1 fruit fly cellular context compared by ENCODE assay signal in the genomic region with DNA sequence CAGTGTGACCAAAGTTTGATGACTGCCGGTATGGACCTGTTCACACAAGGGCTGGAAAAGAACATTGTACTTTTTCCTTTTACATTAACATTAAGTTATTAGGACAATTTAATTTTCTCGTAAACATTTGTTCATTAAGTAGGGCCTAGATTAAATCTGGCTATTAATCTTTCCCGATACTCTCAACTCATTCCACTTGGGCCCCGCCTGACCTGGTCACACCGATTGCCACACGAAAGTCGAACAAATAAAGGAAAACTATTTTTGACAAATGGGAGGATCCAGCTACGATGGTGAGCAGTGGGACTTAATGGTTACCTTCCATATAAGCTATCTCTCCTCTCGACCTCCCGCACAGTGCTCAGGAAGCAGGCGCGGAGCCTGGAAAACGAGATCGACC.
TF ChIP-seq lines count a peak whose summit lies in the region.

A gene (minus strand): TSS at position 28 of the 400 bp plus-strand sequence.
A gene (plus strand): TSS at position 214 of the 400 bp plus-strand sequence.

TF ChIP-seq in whole organism, embryonic, 481 proteins besides CTCF, POLR2A, EP300 and RAD21 (continued from another document and continues in another):
- no peak for TF ChIP-seq CG2199 (GFP tag; IDR thresholded peaks at IDR 0.05; lab: Robert Waterston, UW)
- no peak for TF ChIP-seq CG13296 (GFP tag; optimal IDR thresholded peaks at IDR 0.05; lab: Kevin White, UChicago)
- no peak for TF ChIP-seq CG1024 (GFP tag; IDR thresholded peaks at IDR 0.05; lab: Robert Waterston, UW)
- no peak for TF ChIP-seq ttk (GFP tag; IDR thresholded peaks at IDR 0.05; lab: Robert Waterston, UW)
- TF ChIP-seq CG15696 (tag; optimal IDR thresholded peaks at IDR 0.05; lab: Kevin White, UChicago), result no peak
- no peak for TF ChIP-seq MTF-1 (GFP tag; optimal IDR thresholded peaks at IDR 0.05; lab: Kevin White, UChicago; ENCODE audit: borderline replicate concordance)
- TF ChIP-seq CG17328 (GFP tag; IDR thresholded peaks at IDR 0.05; lab: Robert Waterston, UW), result 0 out of 2 replicates have a peak, but pooled peaks have one; percentile 25
- no peak for TF ChIP-seq CG7556 (GFP tag; optimal IDR thresholded peaks at IDR 0.05; lab: Kevin White, UChicago)
- no peak for TF ChIP-seq CG11723 (GFP tag; optimal IDR thresholded peaks at IDR 0.05; lab: Kevin White, UChicago)
- TF ChIP-seq D (optimal IDR thresholded peaks at IDR 0.05; lab: Kevin White, UChicago), result no peak
- no peak for TF ChIP-seq D (GFP tag; optimal IDR thresholded peaks at IDR 0.05; lab: Kevin White, UChicago)
- no peak for TF ChIP-seq ac (GFP tag; optimal IDR thresholded peaks at IDR 0.05; lab: Kevin White, UChicago)
- TF ChIP-seq CG13894 (tag; optimal IDR thresholded peaks at IDR 0.05; lab: Kevin White, UChicago), result no peak
- TF ChIP-seq dm (GFP tag; optimal IDR thresholded peaks at IDR 0.05; lab: Kevin White, UChicago), result peak; percentile 25
- peak; percentile 75 for TF ChIP-seq stwl (tag; optimal IDR thresholded peaks at IDR 0.05; lab: Kevin White, UChicago)
- no peak for TF ChIP-seq crc (GFP tag; optimal IDR thresholded peaks at IDR 0.05; lab: Kevin White, UChicago)
- no peak for TF ChIP-seq E2f1 (GFP tag; IDR thresholded peaks at IDR 0.05; lab: Robert Waterston, UW)
- no peak for TF ChIP-seq lbe (GFP tag; optimal IDR thresholded peaks at IDR 0.05; lab: Kevin White, UChicago)
- TF ChIP-seq Mrtf (GFP tag; IDR thresholded peaks at IDR 0.05; lab: Robert Waterston, UW), result no peak
- TF ChIP-seq CG9817 (tag; optimal IDR thresholded peaks at IDR 0.05; lab: Kevin White, UChicago), result no peak
- no peak for TF ChIP-seq Rx (GFP tag; IDR thresholded peaks at IDR 0.05; lab: Robert Waterston, UW)
- TF ChIP-seq Lim3 (GFP tag; IDR thresholded peaks at IDR 0.05; lab: Robert Waterston, UW), result no peak
- TF ChIP-seq CG13287 (GFP tag; IDR thresholded peaks at IDR 0.05; lab: Robert Waterston, UW; ENCODE audit: partially characterized antibody), result peak; percentile 73
- TF ChIP-seq CG10654 (GFP tag; optimal IDR thresholded peaks at IDR 0.05; lab: Kevin White, UChicago), result no peak
- no peak for TF ChIP-seq pb (GFP tag; optimal IDR thresholded peaks at IDR 0.05; lab: Kevin White, UChicago)
- TF ChIP-seq Abd-B (GFP tag; optimal IDR thresholded peaks at IDR 0.05; lab: Kevin White, UChicago), result no peak
- no peak for TF ChIP-seq zfh2 (GFP tag; optimal IDR thresholded peaks at IDR 0.05; lab: Kevin White, UChicago)
- no peak for TF ChIP-seq cato (GFP tag; optimal IDR thresholded peaks at IDR 0.05; lab: Kevin White, UChicago; ENCODE audit: borderline replicate concordance)
- no peak for TF ChIP-seq sqz (GFP tag; optimal IDR thresholded peaks at IDR 0.05; lab: Kevin White, UChicago)
- TF ChIP-seq disco-r (GFP tag; optimal IDR thresholded peaks at IDR 0.05; lab: Kevin White, UChicago), result no peak
- TF ChIP-seq CG1529 (GFP tag; optimal IDR thresholded peaks at IDR 0.05; lab: Kevin White, UChicago), result no peak
- peak; percentile 7 for TF ChIP-seq CG10979 (tag; optimal IDR thresholded peaks at IDR 0.05; lab: Kevin White, UChicago)
- TF ChIP-seq tap (tag; optimal IDR thresholded peaks at IDR 0.05; lab: Kevin White, UChicago), result no peak
- no peak for TF ChIP-seq CG4360 (GFP tag; IDR thresholded peaks at IDR 0.05; lab: Robert Waterston, UW)
- peak; percentile 69 for TF ChIP-seq nmo (GFP tag; optimal IDR thresholded peaks at IDR 0.05; lab: Kevin White, UChicago)
- no peak for TF ChIP-seq Aef1 (GFP tag; IDR thresholded peaks at IDR 0.05; lab: Robert Waterston, UW)
- no peak for TF ChIP-seq oc (tag; optimal IDR thresholded peaks at IDR 0.05; lab: Kevin White, UChicago)
- peak; percentile 53 for TF ChIP-seq phol (tag; optimal IDR thresholded peaks at IDR 0.05; lab: Kevin White, UChicago)
- no peak for TF ChIP-seq mam (GFP tag; optimal IDR thresholded peaks at IDR 0.05; lab: Kevin White, UChicago)
- no peak for TF ChIP-seq tgo (GFP tag; IDR thresholded peaks at IDR 0.05; lab: Robert Waterston, UW)
- TF ChIP-seq CG8388 (GFP tag; optimal IDR thresholded peaks at IDR 0.05; lab: Kevin White, UChicago), result peak; percentile 25
- TF ChIP-seq vvl (GFP tag; IDR thresholded peaks at IDR 0.05; lab: Robert Waterston, UW), result no peak
- 0 out of 3 replicates have a peak, but pooled peaks have one; percentile 40 for TF ChIP-seq zfh1 (GFP tag; IDR thresholded peaks at IDR 0.05; lab: Robert Waterston, UW)
- TF ChIP-seq ATbp (GFP tag; optimal IDR thresholded peaks at IDR 0.05; lab: Kevin White, UChicago), result no peak
- TF ChIP-seq Dll (GFP tag; IDR thresholded peaks at IDR 0.05; lab: Robert Waterston, UW; ENCODE audit: partially characterized antibody), result peak; percentile 60; the same call in 1 of the 4 replicates
- TF ChIP-seq CHES-1-like (GFP tag; optimal IDR thresholded peaks at IDR 0.05; lab: Kevin White, UChicago), result peak; percentile 61
- TF ChIP-seq Nf-YA (GFP tag; IDR thresholded peaks at IDR 0.05; lab: Robert Waterston, UW), result no peak
- TF ChIP-seq CG9797 (GFP tag; optimal IDR thresholded peaks at IDR 0.05; lab: Kevin White, UChicago), result peak; percentile 85
- no peak for TF ChIP-seq sim (GFP tag; IDR thresholded peaks at IDR 0.05; lab: Robert Waterston, UW)
- TF ChIP-seq CG8089 (GFP tag; optimal IDR thresholded peaks at IDR 0.05; lab: Kevin White, UChicago), result no peak
- TF ChIP-seq Drgx (GFP tag; IDR thresholded peaks at IDR 0.05; lab: Robert Waterston, UW), result no peak
- TF ChIP-seq tin (GFP tag; optimal IDR thresholded peaks at IDR 0.05; lab: Kevin White, UChicago), result no peak
- no peak for TF ChIP-seq ato (GFP tag; IDR thresholded peaks at IDR 0.05; lab: Robert Waterston, UW; ENCODE audit: partially characterized antibody)
- TF ChIP-seq fu2 (GFP tag; optimal IDR thresholded peaks at IDR 0.05; lab: Kevin White, UChicago), result no peak
- TF ChIP-seq PHDP (tag; optimal IDR thresholded peaks at IDR 0.05; lab: Kevin White, UChicago), result peak; percentile 21
- no peak for TF ChIP-seq CG8290 (GFP tag; optimal IDR thresholded peaks at IDR 0.05; lab: Kevin White, UChicago)
- TF ChIP-seq CG8290 (tag; optimal IDR thresholded peaks at IDR 0.05; lab: Kevin White, UChicago), result no peak
- TF ChIP-seq CG12236 (GFP tag; optimal IDR thresholded peaks at IDR 0.05; lab: Kevin White, UChicago), result no peak
- peak; percentile 83 for TF ChIP-seq CG1603 (tag; optimal IDR thresholded peaks at IDR 0.05; lab: Kevin White, UChicago)
- TF ChIP-seq vnd (GFP tag; IDR thresholded peaks at IDR 0.05; lab: Robert Waterston, UW; ENCODE audit: partially characterized antibody), result no peak
- TF ChIP-seq Asciz (GFP tag; optimal IDR thresholded peaks at IDR 0.05; lab: Kevin White, UChicago), result no peak
- no peak for TF ChIP-seq CG43689 (GFP tag; IDR thresholded peaks at IDR 0.05; lab: Robert Waterston, UW)
- peak; percentile 47 for TF ChIP-seq CG12769 (tag; optimal IDR thresholded peaks at IDR 0.05; lab: Kevin White, UChicago)
- TF ChIP-seq CG10462 (GFP tag; optimal IDR thresholded peaks at IDR 0.05; lab: Kevin White, UChicago), result no peak
- no peak for TF ChIP-seq Hey (tag; optimal IDR thresholded peaks at IDR 0.05; lab: Kevin White, UChicago)
- TF ChIP-seq yki (optimal IDR thresholded peaks at IDR 0.05; lab: Kevin White, UChicago), result no peak
- no peak for TF ChIP-seq CG1792 (GFP tag; optimal IDR thresholded peaks at IDR 0.05; lab: Kevin White, UChicago)
- TF ChIP-seq CG17385 (GFP tag; optimal IDR thresholded peaks at IDR 0.05; lab: Kevin White, UChicago), result peak; percentile 16
- no peak for TF ChIP-seq Max (GFP tag; optimal IDR thresholded peaks at IDR 0.05; lab: Kevin White, UChicago)
- TF ChIP-seq CG10959 (GFP tag; IDR thresholded peaks at IDR 0.05; lab: Robert Waterston, UW), result no peak
- TF ChIP-seq CG6175 (GFP tag; IDR thresholded peaks at IDR 0.05; lab: Robert Waterston, UW), result no peak
- TF ChIP-seq CG8359 (GFP tag; optimal IDR thresholded peaks at IDR 0.05; lab: Kevin White, UChicago; ENCODE audit: borderline replicate concordance), result no peak
- TF ChIP-seq Hr3 (GFP tag; optimal IDR thresholded peaks at IDR 0.05; lab: Kevin White, UChicago), result no peak
- no peak for TF ChIP-seq ab (GFP tag; optimal IDR thresholded peaks at IDR 0.05; lab: Kevin White, UChicago)
- no peak for TF ChIP-seq CG3995 (GFP tag; optimal IDR thresholded peaks at IDR 0.05; lab: Kevin White, UChicago)
- TF ChIP-seq Ptx1 (GFP tag; IDR thresholded peaks at IDR 0.05; lab: Robert Waterston, UW), result no peak
- TF ChIP-seq cg (GFP tag; optimal IDR thresholded peaks at IDR 0.05; lab: Kevin White, UChicago), result no peak
- peak; percentile 62 for TF ChIP-seq CG3847 (GFP tag; IDR thresholded peaks at IDR 0.05; lab: Robert Waterston, UW)
- TF ChIP-seq ranshi (GFP tag; IDR thresholded peaks at IDR 0.05; lab: Robert Waterston, UW), result peak; percentile 41; the same call in 1 of the 2 replicates
- no peak for TF ChIP-seq CG11696 (GFP tag; IDR thresholded peaks at IDR 0.05; lab: Robert Waterston, UW)
- no peak for TF ChIP-seq H15 (GFP tag; IDR thresholded peaks at IDR 0.05; lab: Robert Waterston, UW)
- peak; percentile 91 for TF ChIP-seq gfzf (GFP tag; optimal IDR thresholded peaks at IDR 0.05; lab: Kevin White, UChicago)
- no peak for TF ChIP-seq Kr (GFP tag; optimal IDR thresholded peaks at IDR 0.05; lab: Kevin White, UChicago)
- no peak for TF ChIP-seq kni (GFP tag; optimal IDR thresholded peaks at IDR 0.05; lab: Kevin White, UChicago)
- TF ChIP-seq Mad (GFP tag; optimal IDR thresholded peaks at IDR 0.05; lab: Kevin White, UChicago), result no peak
- TF ChIP-seq h (optimal IDR thresholded peaks at IDR 0.05; lab: Kevin White, UChicago), result no peak
- no peak for TF ChIP-seq repo (GFP tag; optimal IDR thresholded peaks at IDR 0.05; lab: Kevin White, UChicago)
- TF ChIP-seq CG6683 (GFP tag; optimal IDR thresholded peaks at IDR 0.05; lab: Kevin White, UChicago), result no peak
- no peak for TF ChIP-seq NK7.1 (GFP tag; optimal IDR thresholded peaks at IDR 0.05; lab: Kevin White, UChicago)
- no peak for TF ChIP-seq CG11560 (tag; IDR thresholded peaks at IDR 0.05; lab: Robert Waterston, UW)
- no peak for TF ChIP-seq danr (GFP tag; IDR thresholded peaks at IDR 0.05; lab: Robert Waterston, UW)
- TF ChIP-seq CG16813 (GFP tag; IDR thresholded peaks at IDR 0.05; lab: Robert Waterston, UW; ENCODE audit: partially characterized antibody), result peak; percentile 50
- TF ChIP-seq maf-S (GFP tag; optimal IDR thresholded peaks at IDR 0.05; lab: Kevin White, UChicago), result no peak
- TF ChIP-seq fd64A (GFP tag; optimal IDR thresholded peaks at IDR 0.05; lab: Kevin White, UChicago), result no peak
- peak; percentile 35 for TF ChIP-seq CG17829 (tag; optimal IDR thresholded peaks at IDR 0.05; lab: Kevin White, UChicago)
- TF ChIP-seq Sin3A (optimal IDR thresholded peaks at IDR 0.05; lab: Kevin White, UChicago), result peak; percentile 90
- TF ChIP-seq pfk (GFP tag; optimal IDR thresholded peaks at IDR 0.05; lab: Kevin White, UChicago), result no peak
- TF ChIP-seq rib (GFP tag; IDR thresholded peaks at IDR 0.05; lab: Robert Waterston, UW), result no peak
- no peak for TF ChIP-seq z (GFP tag; IDR thresholded peaks at IDR 0.05; lab: Robert Waterston, UW)
- TF ChIP-seq pan (optimal IDR thresholded peaks at IDR 0.05; lab: Kevin White, UChicago), result no peak
- TF ChIP-seq pan (GFP tag; optimal IDR thresholded peaks at IDR 0.05 in 1 of 2, IDR thresholded peaks at IDR 0.05 in 1 of 2), result no peak
- no peak for TF ChIP-seq chm (GFP tag; IDR thresholded peaks at IDR 0.05; lab: Robert Waterston, UW)
- no peak for TF ChIP-seq Ssrp (tag; optimal IDR thresholded peaks at IDR 0.05; lab: Kevin White, UChicago)
- TF ChIP-seq ftz-f1 (GFP tag; optimal IDR thresholded peaks at IDR 0.05; lab: Kevin White, UChicago), result no peak
- no peak for TF ChIP-seq CG4707 (GFP tag; optimal IDR thresholded peaks at IDR 0.05; lab: Kevin White, UChicago)
- no peak for TF ChIP-seq org-1 (GFP tag; optimal IDR thresholded peaks at IDR 0.05; lab: Kevin White, UChicago)
- no peak for TF ChIP-seq prd (optimal IDR thresholded peaks at IDR 0.05; lab: Kevin White, UChicago)
- peak; percentile 25; the same call in 1 of the 3 replicates for TF ChIP-seq prd (GFP tag; IDR thresholded peaks at IDR 0.05; lab: Robert Waterston, UW)
- no peak for TF ChIP-seq D19A (tag; optimal IDR thresholded peaks at IDR 0.05; lab: Kevin White, UChicago)
- no peak for TF ChIP-seq Oaz (GFP tag; IDR thresholded peaks at IDR 0.05; lab: Robert Waterston, UW)
- no peak for TF ChIP-seq luna (GFP tag; optimal IDR thresholded peaks at IDR 0.05; lab: Kevin White, UChicago)
- TF ChIP-seq Scr (GFP tag; IDR thresholded peaks at IDR 0.05; lab: Robert Waterston, UW; ENCODE audit: partially characterized antibody), result peak; percentile 60
- no peak for TF ChIP-seq dpn (GFP tag; optimal IDR thresholded peaks at IDR 0.05; lab: Kevin White, UChicago)
- TF ChIP-seq CG9727 (GFP tag; optimal IDR thresholded peaks at IDR 0.05; lab: Kevin White, UChicago), result no peak
- no peak for TF ChIP-seq tup (GFP tag; optimal IDR thresholded peaks at IDR 0.05; lab: Kevin White, UChicago)
- no peak for TF ChIP-seq bcd (GFP tag; optimal IDR thresholded peaks at IDR 0.05; lab: Kevin White, UChicago)
- peak; percentile 42; the same call in 1 of the 3 replicates for TF ChIP-seq CG17361 (GFP tag; IDR thresholded peaks at IDR 0.05; lab: Robert Waterston, UW)
- no peak for TF ChIP-seq Hmr (GFP tag; optimal IDR thresholded peaks at IDR 0.05; lab: Kevin White, UChicago)
- no peak for TF ChIP-seq CG17568 (GFP tag; optimal IDR thresholded peaks at IDR 0.05; lab: Kevin White, UChicago)
- peak in 1 of 2 experiments; percentile 74 for TF ChIP-seq tll (GFP tag; optimal IDR thresholded peaks at IDR 0.05; lab: Kevin White, UChicago)
- no peak for TF ChIP-seq fd3F (GFP tag; optimal IDR thresholded peaks at IDR 0.05; lab: Kevin White, UChicago)
- peak; percentile 43 for TF ChIP-seq CG17186 (GFP tag; optimal IDR thresholded peaks at IDR 0.05; lab: Kevin White, UChicago)
- TF ChIP-seq CG4854 (GFP tag; optimal IDR thresholded peaks at IDR 0.05; lab: Kevin White, UChicago), result no peak
- TF ChIP-seq lmd (GFP tag; IDR thresholded peaks at IDR 0.05; lab: Robert Waterston, UW), result no peak
- TF ChIP-seq HHEX (GFP tag; optimal IDR thresholded peaks at IDR 0.05; lab: Kevin White, UChicago), result no peak
- 0 out of 2 replicates have a peak, but pooled peaks have one; percentile 33 for TF ChIP-seq CG14014 (GFP tag; IDR thresholded peaks at IDR 0.05; lab: Robert Waterston, UW)
- TF ChIP-seq bowl (GFP tag; IDR thresholded peaks at IDR 0.05; lab: Robert Waterston, UW), result no peak
- no peak for TF ChIP-seq Meics (GFP tag; optimal IDR thresholded peaks at IDR 0.05; lab: Kevin White, UChicago)
- TF ChIP-seq CG15073 (GFP tag; optimal IDR thresholded peaks at IDR 0.05; lab: Kevin White, UChicago), result no peak
- TF ChIP-seq CG4820 (GFP tag; optimal IDR thresholded peaks at IDR 0.05; lab: Kevin White, UChicago), result no peak
- TF ChIP-seq CG7786 (GFP tag; optimal IDR thresholded peaks at IDR 0.05; lab: Kevin White, UChicago), result peak; percentile 3
